Worm (Caenorhabditis elegans) whole organism, L1 larva: ENCODE measurements around the gene C14C10.10.

ENCODE experiments used
- C16A3.4 ChIP-seq: fragments of 150-350 bp; optimal IDR thresholded peaks from 2 replicates; lab custom pipeline; 2014; ENCODE audit warnings: missing biosample characterization, missing genetic modification characterization
- C34B4.2 ChIP-seq: sonication (generic microtip); optimal IDR thresholded peaks from 2 replicates; lab custom pipeline; 2017; ENCODE audit warnings: mild to moderate bottlenecking, missing genetic modification characterization, missing compliant biosample characterization
- F16B12.6 ChIP-seq: fragments of 150-350 bp; optimal IDR thresholded peaks from 2 replicates; lab custom pipeline; 2014; ENCODE audit warnings: missing biosample characterization, missing genetic modification characterization
- alr-1 ChIP-seq: fragments of 200-800 bp; sonication (Bioruptor generic); optimal IDR thresholded peaks from 2 replicates; lab custom pipeline; 2018; ENCODE audit warnings: borderline replicate concordance, mild to moderate bottlenecking, missing genetic modification characterization, missing compliant biosample characterization
- ama-1 ChIP-seq: fragments of 150-350 bp; optimal IDR thresholded peaks from 2 replicates; lab custom pipeline; 2014
- blmp-1 ChIP-seq: fragments of 150-350 bp; optimal IDR thresholded peaks from 2 replicates; lab custom pipeline; 2014; ENCODE audit warnings: missing biosample characterization, missing genetic modification characterization
- ceh-63 ChIP-seq: fragments of 200-800 bp; sonication (Bioruptor generic); optimal IDR thresholded peaks from 2 replicates; lab custom pipeline; 2018; ENCODE audit warnings: mild to moderate bottlenecking, missing genetic modification characterization, missing compliant biosample characterization
- ceh-8 ChIP-seq: fragments of 200-800 bp; sonication (Bioruptor generic); optimal IDR thresholded peaks from 2 replicates; lab custom pipeline; 2018; ENCODE audit warnings: mild to moderate bottlenecking, missing genetic modification characterization, moderate library complexity, missing compliant biosample characterization
- ceh-88 ChIP-seq: fragments of 200-800 bp; sonication (Bioruptor generic); IDR thresholded peaks from 2 replicates; pipeline ENCODE4 v1.3.6; 2022; ENCODE audit warnings: missing genetic modification characterization, missing compliant biosample characterization
- ceh-90 ChIP-seq: sonication (generic microtip); optimal IDR thresholded peaks from 2 replicates; lab custom pipeline; 2016; ENCODE audit warnings: missing genetic modification characterization, missing compliant biosample characterization
- ces-1 ChIP-seq: fragments of 150-350 bp; optimal IDR thresholded peaks from 2 replicates; lab custom pipeline; 2014; ENCODE audit warnings: missing biosample characterization, missing genetic modification reagents, missing genetic modification characterization
- dsc-1 ChIP-seq: sonication (generic microtip); optimal IDR thresholded peaks from 2 replicates; lab custom pipeline; 2016; ENCODE audit warnings: mild to moderate bottlenecking, missing genetic modification characterization, missing compliant biosample characterization
- efl-1 ChIP-seq, 4 experiments: fragments of 150-350 bp; optimal IDR thresholded peaks in 3 of 4; peaks in 1 of 4; 1 replicate in 1 of 4; 2 replicates in 3 of 4; lab custom pipeline; 2014; ENCODE audit warnings: missing biosample characterization in 2 of 4, missing genetic modification characterization in 2 of 4, missing genetic modification reagents in 2 of 4
- egl-13 ChIP-seq: sonication (generic microtip); optimal IDR thresholded peaks from 2 replicates; lab custom pipeline; 2016; ENCODE audit warnings: missing genotype, missing genetic modification reagents, missing genetic modification characterization, missing compliant biosample characterization
- elt-2 ChIP-seq: sonication (generic microtip); optimal IDR thresholded peaks from 2 replicates; lab custom pipeline; 2016; ENCODE audit warnings: missing genetic modification characterization, mild to moderate bottlenecking, inconsistent platforms, missing compliant biosample characterization, missing genetic modification reagents
- elt-3 ChIP-seq, 6 experiments: fragments of 150-350 bp in 1 of 6; sonication (generic microtip); optimal IDR thresholded peaks; 2 replicates each; lab custom pipeline; 2017 to 2018; ENCODE audit warnings: missing biosample characterization in 6 of 6, missing genetic modification characterization in 6 of 6, inconsistent platforms in 1 of 6
- ets-5 ChIP-seq: fragments of 200-800 bp; sonication (Bioruptor generic); IDR thresholded peaks from 2 replicates; pipeline ENCODE4 v1.3.6; 2022; ENCODE audit warnings: missing genetic modification characterization, missing compliant biosample characterization
- fkh-4 ChIP-seq: sonication (generic microtip); optimal IDR thresholded peaks from 2 replicates; lab custom pipeline; 2016; ENCODE audit warnings: missing compliant biosample characterization, missing genetic modification characterization, borderline replicate concordance
- fkh-8 ChIP-seq: sonication (generic microtip); optimal IDR thresholded peaks from 2 replicates; lab custom pipeline; 2016; ENCODE audit warnings: mild to moderate bottlenecking, missing genetic modification characterization, missing compliant biosample characterization
- grh-1 ChIP-seq: fragments of 200-800 bp; sonication (Bioruptor generic); IDR thresholded peaks from 2 replicates; pipeline ENCODE4 v1.3.6; 2022; ENCODE audit warnings: missing genetic modification reagents, missing genetic modification characterization, missing compliant biosample characterization
- hlh-17 ChIP-seq: fragments of 200-800 bp; sonication (Bioruptor generic); optimal IDR thresholded peaks from 2 replicates; lab custom pipeline; 2018; ENCODE audit warnings: missing genetic modification characterization, mild to moderate bottlenecking, missing compliant biosample characterization, moderate library complexity, borderline replicate concordance
- hpl-2 ChIP-seq: fragments of 150-350 bp; optimal IDR thresholded peaks from 2 replicates; lab custom pipeline; 2014; ENCODE audit warnings: missing biosample characterization, missing genetic modification reagents, missing genetic modification characterization
- irx-1 ChIP-seq: sonication (generic microtip); optimal IDR thresholded peaks from 2 replicates; lab custom pipeline; 2016; ENCODE audit warnings: missing genetic modification characterization, missing compliant biosample characterization
- isw-1 ChIP-seq: fragments of 200-800 bp; sonication (Bioruptor generic); IDR thresholded peaks from 2 replicates; pipeline ENCODE4 v1.3.6; 2022; ENCODE audit warnings: missing genetic modification characterization, missing compliant biosample characterization
- jun-1 ChIP-seq: fragments of 150-350 bp; optimal IDR thresholded peaks from 2 replicates; lab custom pipeline; 2014; ENCODE audit warnings: missing biosample characterization, missing genetic modification reagents, missing genetic modification characterization
- lin-14 ChIP-seq: fragments of 200-800 bp; sonication (Bioruptor generic); optimal IDR thresholded peaks from 2 replicates; lab custom pipeline; 2018; ENCODE audit warnings: mild to moderate bottlenecking, missing genetic modification characterization, moderate library complexity, missing compliant biosample characterization
- lin-15B ChIP-seq: fragments of 150-350 bp; sonication (generic microtip); optimal IDR thresholded peaks from 3 replicates; lab custom pipeline; 2014; ENCODE audit warnings: missing biosample characterization, missing genetic modification characterization
- lin-35 ChIP-seq, 2 experiments: fragments of 150-350 bp; optimal IDR thresholded peaks; 2 replicates each; lab custom pipeline; 2014; ENCODE audit warnings: missing biosample characterization in 2 of 2, missing genetic modification characterization in 2 of 2, missing genetic modification reagents in 2 of 2
- lir-3 ChIP-seq: sonication (generic microtip); optimal IDR thresholded peaks from 2 replicates; lab custom pipeline; 2016; ENCODE audit warnings: mild to moderate bottlenecking, missing genetic modification characterization, moderate library complexity, missing compliant biosample characterization; ENCODE audit not compliant: poor library complexity
- lsy-2 ChIP-seq, 2 experiments: fragments of 150-350 bp; optimal IDR thresholded peaks; 2 replicates each; lab custom pipeline; 2014; ENCODE audit warnings: missing biosample characterization in 2 of 2, missing genetic modification characterization in 2 of 2
- mdl-1 ChIP-seq, 2 experiments: fragments of 150-350 bp; optimal IDR thresholded peaks; 2 replicates each; lab custom pipeline; 2014 to 2017; ENCODE audit warnings: missing biosample characterization in 2 of 2, missing genetic modification characterization in 2 of 2, inconsistent platforms in 1 of 2
- mef-2 ChIP-seq: fragments of 150-350 bp; optimal IDR thresholded peaks from 2 replicates; lab custom pipeline; 2014; ENCODE audit warnings: missing biosample characterization, missing genetic modification characterization
- mep-1 ChIP-seq: fragments of 150-350 bp; optimal IDR thresholded peaks from 2 replicates; lab custom pipeline; 2014; ENCODE audit warnings: missing biosample characterization, missing genetic modification characterization
- nhr-11 ChIP-seq: fragments of 150-350 bp; optimal IDR thresholded peaks from 2 replicates; lab custom pipeline; 2014; ENCODE audit warnings: missing biosample characterization, missing genetic modification characterization
- nhr-20 ChIP-seq: sonication (generic microtip); optimal IDR thresholded peaks from 2 replicates; lab custom pipeline; 2016; ENCODE audit warnings: mild to moderate bottlenecking, missing genetic modification characterization, missing compliant biosample characterization
- nhr-237 ChIP-seq: fragments of 150-350 bp; optimal IDR thresholded peaks from 2 replicates; lab custom pipeline; 2014; ENCODE audit warnings: missing biosample characterization, missing genetic modification characterization
- nhr-28 ChIP-seq: fragments of 150-350 bp; optimal IDR thresholded peaks from 2 replicates; lab custom pipeline; 2014; ENCODE audit warnings: missing biosample characterization, missing genetic modification characterization
- nhr-47 ChIP-seq: sonication (generic microtip); optimal IDR thresholded peaks from 2 replicates; lab custom pipeline; 2016; ENCODE audit warnings: mild to moderate bottlenecking, missing genetic modification characterization, moderate library complexity, missing compliant biosample characterization
- nhr-71 ChIP-seq: sonication (generic microtip); optimal IDR thresholded peaks from 2 replicates; lab custom pipeline; 2016; ENCODE audit warnings: mild to moderate bottlenecking, missing genetic modification characterization, moderate library complexity, missing compliant biosample characterization
- nhr-77 ChIP-seq: fragments of 150-350 bp; optimal IDR thresholded peaks from 2 replicates; lab custom pipeline; 2014; ENCODE audit warnings: missing biosample characterization, missing genetic modification characterization
- nhr-85 ChIP-seq: sonication (generic microtip); peaks from one replicate; lab custom pipeline; 2016; ENCODE audit warnings: missing genetic modification characterization, inconsistent platforms, missing compliant biosample characterization
- pqm-1 ChIP-seq: sonication (generic microtip); optimal IDR thresholded peaks from 3 replicates; lab custom pipeline; 2017; ENCODE audit warnings: missing biosample characterization, missing genetic modification characterization
- rnt-1 ChIP-seq: sonication (generic microtip); optimal IDR thresholded peaks from 2 replicates; lab custom pipeline; 2016; ENCODE audit warnings: mild to moderate bottlenecking, missing genetic modification characterization, moderate library complexity, missing compliant biosample characterization
- snpc-4 ChIP-seq: fragments of 150-350 bp; optimal IDR thresholded peaks from 2 replicates; lab custom pipeline; 2014; ENCODE audit warnings: missing biosample characterization, missing genetic modification characterization
- snu-23 ChIP-seq: sonication (generic microtip); optimal IDR thresholded peaks from 2 replicates; lab custom pipeline; 2016; ENCODE audit warnings: missing genetic modification characterization, missing compliant biosample characterization
- sox-4 ChIP-seq: sonication (generic microtip); optimal IDR thresholded peaks from 2 replicates; lab custom pipeline; 2016; ENCODE audit warnings: missing genetic modification characterization, missing compliant biosample characterization
- sup-37 ChIP-seq: fragments of 200-800 bp; sonication (Bioruptor generic); optimal IDR thresholded peaks from 2 replicates; lab custom pipeline; 2018; ENCODE audit warnings: mild to moderate bottlenecking, missing genetic modification characterization, missing compliant biosample characterization
- tbx-2 ChIP-seq: sonication (generic microtip); optimal IDR thresholded peaks from 2 replicates; lab custom pipeline; 2016; ENCODE audit warnings: missing genetic modification characterization, missing compliant biosample characterization
- tlp-1 ChIP-seq: fragments of 150-350 bp; optimal IDR thresholded peaks from 2 replicates; lab custom pipeline; 2014; ENCODE audit warnings: missing biosample characterization, missing genetic modification characterization
- unc-30 ChIP-seq: sonication (generic microtip); optimal IDR thresholded peaks from 2 replicates; lab custom pipeline; 2017; ENCODE audit warnings: missing biosample characterization, missing genetic modification characterization
- unc-62 ChIP-seq: fragments of 150-350 bp; optimal IDR thresholded peaks from 2 replicates; lab custom pipeline; 2014; ENCODE audit warnings: missing biosample characterization, missing genetic modification reagents, missing genetic modification characterization
- unc-86 ChIP-seq: sonication (generic microtip); optimal IDR thresholded peaks from 2 replicates; lab custom pipeline; 2016; ENCODE audit warnings: missing genetic modification characterization, missing compliant biosample characterization
- zag-1 ChIP-seq: fragments of 150-350 bp; optimal IDR thresholded peaks from 2 replicates; lab custom pipeline; 2014; ENCODE audit warnings: missing biosample characterization, missing genetic modification characterization
- zip-4 ChIP-seq: fragments of 200-800 bp; sonication (Bioruptor generic); optimal IDR thresholded peaks from 2 replicates; lab custom pipeline; 2018; ENCODE audit warnings: mild to moderate bottlenecking, missing genetic modification characterization, moderate library complexity, missing compliant biosample characterization

Gene C14C10.10

ce11 chrV:12599110-12599509 is at the start of gene C14C10.10, which contains the start of gene ril-2:
Gene C14C10.10 (minus strand): TSS chrV:12599128.
Gene ril-2 (minus strand): TSS chrV:12599157.
- TF ChIP-seq hlh-17 (GFP tag; lab: Kevin White, UChicago) (no peak), mef-2 (tag; lab: Kevin White, UChicago) (no peak), ceh-88 (GFP tag; lab: Robert Waterston, UW) (no peak), ama-1 (lab: Kevin White, UChicago) (no peak), snpc-4 (peak; percentile 24), unc-30 (tag; lab: Kevin White, UChicago) (no peak), lir-3 (no peak), egl-13 (tag; lab: Kevin White, UChicago) (no peak), grh-1 (GFP tag; lab: Robert Waterston, UW) (no peak), lsy-2 (tag; optimal IDR thresholded peaks at IDR 0.05; lab: Kevin White, UChicago) (peak; percentile 4 to 51), elt-3 (tag; optimal IDR thresholded peaks at IDR 0.05; lab: Kevin White, UChicago) (no peak), blmp-1 (tag; lab: Kevin White, UChicago) (no peak), unc-86 (tag; lab: Kevin White, UChicago) (no peak), fkh-8 (tag; lab: Kevin White, UChicago) (no peak), snu-23 (GFP tag; lab: Kevin White, UChicago) (peak; percentile 43), ceh-8 (GFP tag; lab: Kevin White, UChicago) (no peak), nhr-20 (tag; lab: Kevin White, UChicago) (no peak), lin-35 (GFP tag; optimal IDR thresholded peaks at IDR 0.05; lab: Kevin White, UChicago) (peak in 1 of 2 experiments; percentile 34), irx-1 (tag; lab: Kevin White, UChicago) (peak; percentile 36), nhr-71 (tag; lab: Kevin White, UChicago) (peak; percentile 47), C16A3.4 (tag; lab: Kevin White, UChicago) (no peak), F16B12.6 (tag; lab: Kevin White, UChicago) (peak; percentile 84), dsc-1 (tag; lab: Kevin White, UChicago) (no peak), efl-1 (optimal IDR thresholded peaks at IDR 0.05; lab: Kevin White, UChicago) (peak; percentile 30 to 33), efl-1 (GFP tag; optimal IDR thresholded peaks at IDR 0.05 in 1 of 2; lab: Kevin White, UChicago) (peak; percentile 51 to 94), hpl-2 (no peak), alr-1 (no peak), jun-1 (tag; lab: Kevin White, UChicago) (no peak), mdl-1 (tag; optimal IDR thresholded peaks at IDR 0.05; lab: Kevin White, UChicago) (no peak), unc-62 (GFP tag; lab: Kevin White, UChicago) (no peak), sup-37 (GFP tag; lab: Kevin White, UChicago) (no peak), C34B4.2 (tag; lab: Kevin White, UChicago) (no peak), lin-14 (GFP tag; lab: Kevin White, UChicago) (peak; percentile 56), nhr-77 (no peak), pqm-1 (no peak), fkh-4 (tag; lab: Kevin White, UChicago) (no peak), lin-15B (no peak), ceh-90 (tag; lab: Kevin White, UChicago) (no peak), tlp-1 (tag; lab: Kevin White, UChicago) (no peak), ets-5 (GFP tag; lab: Robert Waterston, UW) (no peak), isw-1 (GFP tag; lab: Robert Waterston, UW) (no peak), mep-1 (peak; percentile 65), tbx-2 (peak; percentile 0), nhr-237 (tag; lab: Kevin White, UChicago) (no peak), zag-1 (no peak), nhr-47 (peak; percentile 49), nhr-11 (tag; lab: Kevin White, UChicago) (no peak), nhr-28 (no peak), rnt-1 (tag; lab: Kevin White, UChicago) (peak; percentile 28), zip-4 (GFP tag; lab: Kevin White, UChicago) (no peak), ces-1 (GFP tag; lab: Kevin White, UChicago) (no peak), elt-2 (no peak), ceh-63 (GFP tag; lab: Kevin White, UChicago) (no peak), nhr-85 (no peak), sox-4 (tag; lab: Kevin White, UChicago) (no peak)
